Fruit fly (Drosophila melanogaster): ENCODE measurements around the gene Fer1.

DNA sequence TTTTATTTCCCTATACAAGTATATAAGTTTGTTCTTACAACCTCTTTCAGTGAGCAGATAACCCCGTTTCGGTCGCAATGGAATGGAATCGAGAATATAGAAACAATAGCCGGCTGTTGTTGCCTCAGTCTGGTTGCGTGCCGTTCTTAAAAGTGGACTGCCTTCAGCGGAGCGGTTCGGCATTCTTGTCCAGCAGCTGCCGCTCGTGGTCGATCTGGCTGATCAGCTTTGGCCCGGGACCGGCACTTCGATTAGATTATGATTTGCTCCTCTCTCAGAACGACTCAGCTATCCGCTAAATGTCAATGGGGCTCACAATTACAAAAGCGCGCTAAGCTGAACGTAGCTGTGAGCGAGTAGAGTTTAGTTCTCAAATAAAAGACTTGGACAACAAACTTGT is 21.1 kb downstream of the Fer1 start:
- no peak for TF ChIP-seq ttk (optimal IDR thresholded peaks at IDR 0.05)
- no peak for TF ChIP-seq Myc (optimal IDR thresholded peaks at IDR 0.05)
- no peak for TF ChIP-seq Sin3A (optimal IDR thresholded peaks at IDR 0.05)
- TF ChIP-seq h (optimal IDR thresholded peaks at IDR 0.05): no peak
- no peak for TF ChIP-seq insv (optimal IDR thresholded peaks at IDR 0.05)
- no peak for TF ChIP-seq psq (optimal IDR thresholded peaks at IDR 0.05)

Data from Kc167 (cell line).